Fruit fly (Drosophila melanogaster) whole organism, embryonic: ENCODE results near the gene CG14340.

ENCODE experiments used
- ATbp ChIP-seq: fragments of 200-800 bp; sonication (Bioruptor generic); optimal IDR thresholded peaks from 2 replicates; lab custom pipeline; 2017; ENCODE audit warnings: missing biosample characterization, mild to moderate bottlenecking, missing genetic modification characterization, missing genetic modification reagents
- Ada2b ChIP-seq: fragments of 200-800 bp; sonication (Bioruptor generic); IDR thresholded peaks from 2 replicates; pipeline ENCODE4 v1.3.6; 2022; ENCODE audit warnings: missing biosample characterization, missing genetic modification characterization
- Atf-2 ChIP-seq: fragments of 200-800 bp; sonication (Bioruptor generic); optimal IDR thresholded peaks from 2 replicates; lab custom pipeline; 2016; ENCODE audit warnings: missing biosample characterization, missing genetic modification characterization
- BtbVII ChIP-seq: fragments of 200-800 bp; sonication (Bioruptor generic); optimal IDR thresholded peaks from 3 replicates; lab custom pipeline; 2017; ENCODE audit warnings: missing biosample characterization, mild to moderate bottlenecking, missing genetic modification characterization
- CG10565 ChIP-seq: fragments of 200-800 bp; sonication (Bioruptor generic); optimal IDR thresholded peaks from 3 replicates; lab custom pipeline; 2016; ENCODE audit warnings: missing biosample characterization, mild to moderate bottlenecking, missing genetic modification characterization
- CG12071 ChIP-seq: fragments of 200-800 bp; sonication (Bioruptor generic); optimal IDR thresholded peaks from 3 replicates; lab custom pipeline; 2018; ENCODE audit warnings: missing biosample characterization, mild to moderate bottlenecking, missing genetic modification characterization
- CG12155 ChIP-seq: fragments of 200-800 bp; sonication (Bioruptor generic); optimal IDR thresholded peaks from 3 replicates; lab custom pipeline; 2016; ENCODE audit warnings: missing biosample characterization, missing genetic modification characterization
- CG12659 ChIP-seq: fragments of 200-800 bp; sonication (Bioruptor generic); optimal IDR thresholded peaks from 3 replicates; lab custom pipeline; 2017; ENCODE audit warnings: mild to moderate bottlenecking, missing biosample characterization, missing genetic modification reagents, missing genetic modification characterization
- CG14710 ChIP-seq: fragments of 200-800 bp; sonication (Bioruptor generic); optimal IDR thresholded peaks from 3 replicates; lab custom pipeline; 2019; ENCODE audit warnings: missing biosample characterization, mild to moderate bottlenecking, missing genetic modification characterization, moderate library complexity
- CG15269 ChIP-seq: fragments of 200-800 bp; sonication (Bioruptor generic); optimal IDR thresholded peaks from 2 replicates; lab custom pipeline; 2018; ENCODE audit warnings: missing biosample characterization, mild to moderate bottlenecking, missing genetic modification characterization, moderate library complexity
- CG2712 ChIP-seq: fragments of 200-800 bp; optimal IDR thresholded peaks from 3 replicates; lab custom pipeline; 2019; ENCODE audit warnings: missing biosample characterization, mild to moderate bottlenecking, missing genetic modification characterization, moderate library complexity
- CG32532 ChIP-seq: fragments of 200-800 bp; sonication (Bioruptor generic); IDR thresholded peaks from 2 replicates; pipeline ENCODE4 v1.3.6; 2022; ENCODE audit warnings: missing biosample characterization, missing genetic modification characterization
- CG3407 ChIP-seq: fragments of 200-800 bp; sonication (Bioruptor generic); optimal IDR thresholded peaks from 2 replicates; lab custom pipeline; 2018; ENCODE audit warnings: missing biosample characterization, mild to moderate bottlenecking, missing genetic modification characterization
- CG34376 ChIP-seq: fragments of 200-800 bp; sonication (Bioruptor generic); optimal IDR thresholded peaks from 2 replicates; lab custom pipeline; 2018; ENCODE audit warnings: missing biosample characterization, mild to moderate bottlenecking, missing genetic modification characterization
- CG3726 ChIP-seq: fragments of 200-800 bp; sonication (Bioruptor generic); IDR thresholded peaks from 3 replicates; pipeline ENCODE4, ENCODE4 v1.3.6; 2022; ENCODE audit warnings: missing biosample characterization, missing genetic modification characterization
- CG4617 ChIP-seq: fragments of 200-800 bp; sonication (Bioruptor generic); optimal IDR thresholded peaks from 3 replicates; lab custom pipeline; 2016; ENCODE audit warnings: missing biosample characterization, missing genetic modification characterization, borderline replicate concordance
- CG6765 ChIP-seq: fragments of 200-800 bp; sonication (Bioruptor generic); optimal IDR thresholded peaks from 3 replicates; lab custom pipeline; 2017; ENCODE audit warnings: missing biosample characterization, mild to moderate bottlenecking, missing genetic modification characterization
- CG9727 ChIP-seq: fragments of 200-800 bp; sonication (Bioruptor generic); optimal IDR thresholded peaks from 3 replicates; lab custom pipeline; 2017; ENCODE audit warnings: missing biosample characterization, mild to moderate bottlenecking, missing genetic modification characterization
- CG9797 ChIP-seq: fragments of 200-800 bp; sonication (Bioruptor generic); optimal IDR thresholded peaks from 3 replicates; lab custom pipeline; 2018; ENCODE audit warnings: missing biosample characterization, mild to moderate bottlenecking, missing genetic modification characterization
- D19B ChIP-seq: fragments of 200-800 bp; sonication (Bioruptor generic); optimal IDR thresholded peaks from 2 replicates; lab custom pipeline; 2017; ENCODE audit warnings: missing biosample characterization, mild to moderate bottlenecking, missing genetic modification characterization
- HHEX ChIP-seq: fragments of 200-800 bp; sonication (Bioruptor generic); optimal IDR thresholded peaks from 3 replicates; lab custom pipeline; 2017; ENCODE audit warnings: missing biosample characterization, mild to moderate bottlenecking, missing genetic modification characterization, missing genetic modification reagents
- Hmx ChIP-seq: fragments of 200-800 bp; sonication (Bioruptor generic); optimal IDR thresholded peaks from 2 replicates; lab custom pipeline; 2016; ENCODE audit warnings: missing biosample characterization, missing genetic modification characterization
- Hr39 ChIP-seq: fragments of >200 bp; optimal IDR thresholded peaks from 2 replicates; lab custom pipeline; 2017
- MESR4 ChIP-seq: fragments of 200-800 bp; sonication (Bioruptor generic); optimal IDR thresholded peaks from 2 replicates; lab custom pipeline; 2018; ENCODE audit warnings: missing biosample characterization, mild to moderate bottlenecking, missing genetic modification characterization, moderate library complexity
- NfI ChIP-seq: fragments of 200-800 bp; sonication (Bioruptor generic); optimal IDR thresholded peaks from 3 replicates; lab custom pipeline; 2018; ENCODE audit warnings: missing biosample characterization, mild to moderate bottlenecking, missing genetic modification characterization, moderate library complexity
- Rfx ChIP-seq: fragments of 200-800 bp; sonication (Bioruptor generic); IDR thresholded peaks from 2 replicates; pipeline ENCODE4 v1.3.6; 2022; ENCODE audit warnings: missing biosample characterization, missing genetic modification characterization
- abd-A ChIP-seq: fragments of 200-800 bp; sonication (Bioruptor generic); optimal IDR thresholded peaks from 3 replicates; lab custom pipeline; 2019; ENCODE audit warnings: missing biosample characterization, mild to moderate bottlenecking, missing genetic modification characterization, moderate library complexity
- al ChIP-seq: fragments of 200-800 bp; sonication (Bioruptor generic); IDR thresholded peaks from 2 replicates; pipeline ENCODE4 v1.3.6; 2022; ENCODE audit warnings: missing biosample characterization, missing genetic modification characterization
- aop ChIP-seq: fragments of 200-800 bp; sonication (Bioruptor generic); IDR thresholded peaks from 2 replicates; pipeline ENCODE4 v1.3.6; 2022; ENCODE audit warnings: missing biosample characterization, missing genetic modification characterization
- ap ChIP-seq: fragments of 200-800 bp; sonication (Bioruptor generic); IDR thresholded peaks from 2 replicates; pipeline ENCODE4 v1.3.6; 2022; ENCODE audit warnings: missing biosample characterization, missing genetic modification characterization
- ara ChIP-seq: fragments of 200-800 bp; sonication (Bioruptor generic); IDR thresholded peaks from 2 replicates; pipeline ENCODE4 v1.3.6; 2022; ENCODE audit warnings: missing biosample characterization, missing genetic modification characterization
- bab2 ChIP-seq: fragments of 200-800 bp; sonication (Bioruptor generic); optimal IDR thresholded peaks from 2 replicates; lab custom pipeline; 2016; ENCODE audit warnings: missing biosample characterization, missing genetic modification characterization
- bigmax ChIP-seq: fragments of 200-800 bp; sonication (Bioruptor generic); optimal IDR thresholded peaks from 2 replicates; lab custom pipeline; 2018; ENCODE audit warnings: missing biosample characterization, mild to moderate bottlenecking, missing genetic modification characterization
- btn ChIP-seq: fragments of 200-800 bp; sonication (Bioruptor generic); optimal IDR thresholded peaks from 2 replicates; lab custom pipeline; 2016; ENCODE audit warnings: missing biosample characterization, missing genetic modification characterization
- ci ChIP-seq: fragments of 200-800 bp; sonication (Bioruptor generic); IDR thresholded peaks from 3 replicates; pipeline ENCODE4 v1.3.6; 2022; ENCODE audit warnings: missing biosample characterization, missing genetic modification characterization
- dimm ChIP-seq: fragments of 200-800 bp; sonication (Bioruptor generic); IDR thresholded peaks from 2 replicates; pipeline ENCODE4 v1.3.6; 2022; ENCODE audit warnings: missing biosample characterization, missing genetic modification characterization
- ems ChIP-seq: fragments of 200-800 bp; sonication (Bioruptor generic); optimal IDR thresholded peaks from 3 replicates; lab custom pipeline; 2016; ENCODE audit warnings: missing biosample characterization, missing genetic modification characterization
- eve ChIP-seq, 2 experiments: fragments of >200 bp; optimal IDR thresholded peaks; 2 replicates each; lab custom pipeline; 2017; ENCODE audit warnings: missing biosample characterization in 2 of 2, missing genetic modification characterization in 2 of 2
- fu2 ChIP-seq: fragments of 200-800 bp; sonication (Bioruptor generic); optimal IDR thresholded peaks from 2 replicates; lab custom pipeline; 2016; ENCODE audit warnings: missing biosample characterization, missing genetic modification characterization
- gcm ChIP-seq: fragments of 200-800 bp; sonication (Bioruptor generic); optimal IDR thresholded peaks from 2 replicates; lab custom pipeline; 2019; ENCODE audit warnings: missing biosample characterization, mild to moderate bottlenecking, missing genetic modification characterization, moderate library complexity
- grau ChIP-seq: fragments of 200-800 bp; optimal IDR thresholded peaks from 3 replicates; lab custom pipeline; 2019; ENCODE audit warnings: missing biosample characterization, mild to moderate bottlenecking, missing genetic modification characterization, moderate library complexity
- kay ChIP-seq: fragments of 200-800 bp; sonication (Bioruptor generic); optimal IDR thresholded peaks from 2 replicates; lab custom pipeline; 2016; ENCODE audit warnings: missing biosample characterization, missing genetic modification characterization
- klu ChIP-seq: fragments of 200-800 bp; sonication (Bioruptor generic); IDR thresholded peaks from 2 replicates; pipeline ENCODE4 v1.3.6; 2022; ENCODE audit warnings: missing biosample characterization, missing genetic modification characterization
- prd ChIP-seq, 3 experiments: fragments of >200 bp in 2 of 3; fragments of 200-800 bp in 1 of 3; sonication (Bioruptor generic) in 1 of 3; optimal IDR thresholded peaks in 2 of 3; IDR thresholded peaks in 1 of 3; 2 replicates in 2 of 3; 3 replicates in 1 of 3; pipeline versions ENCODE4 v1.3.6 to Lab custom; 2017 to 2022; ENCODE audit warnings: missing biosample characterization in 1 of 3, missing genetic modification characterization in 1 of 3
- sim ChIP-seq: fragments of 200-800 bp; sonication (Bioruptor generic); IDR thresholded peaks from 2 replicates; pipeline ENCODE4 v1.3.6; 2022; ENCODE audit warnings: missing biosample characterization, missing genetic modification characterization
- tll ChIP-seq, 2 experiments: fragments of 200-800 bp in 1 of 2; fragments of >200 bp in 1 of 2; sonication (Bioruptor generic) in 1 of 2; optimal IDR thresholded peaks; 2 replicates each; lab custom pipeline; 2017 to 2019; ENCODE audit warnings: missing biosample characterization in 2 of 2, missing genetic modification characterization in 2 of 2, mild to moderate bottlenecking in 1 of 2, moderate library complexity in 1 of 2
- ttk ChIP-seq: fragments of 200-800 bp; sonication (Bioruptor generic); IDR thresholded peaks from 2 replicates; pipeline ENCODE4 v2.1.2; 2022; ENCODE audit warnings: missing biosample characterization, missing genetic modification characterization
- tx ChIP-seq: fragments of 200-800 bp; sonication (Bioruptor generic); optimal IDR thresholded peaks from 2 replicates; lab custom pipeline; 2016; ENCODE audit warnings: missing biosample characterization, missing genetic modification characterization

Gene CG14340

dm6 chr2L:1118880-1119809, 6.4 kb downstream of the CG14340 start (continued):
- TF ChIP-seq Rfx (GFP tag; lab: Robert Waterston, UW) (peak; percentile 84), Atf-2 (peak; percentile 57), al (peak; percentile 81), CG14710 (tag; lab: Kevin White, UChicago) (peak; percentile 23), abd-A (tag; lab: Kevin White, UChicago) (no peak), bigmax (GFP tag; lab: Kevin White, UChicago) (no peak), BtbVII (GFP tag; lab: Kevin White, UChicago) (peak; percentile 77), gcm (GFP tag; lab: Kevin White, UChicago) (peak; percentile 52), tx (GFP tag; lab: Kevin White, UChicago) (peak; percentile 59), sim (GFP tag; lab: Robert Waterston, UW) (no peak), CG9797 (GFP tag; lab: Kevin White, UChicago) (no peak), NfI (GFP tag; lab: Kevin White, UChicago) (peak; percentile 55), CG3407 (GFP tag; lab: Kevin White, UChicago) (peak; percentile 21), CG4617 (GFP tag; lab: Kevin White, UChicago) (peak; percentile 39), ci (GFP tag; lab: Robert Waterston, UW) (peak; percentile 71; the same call in 2 of the 3 replicates), CG15269 (tag; lab: Kevin White, UChicago) (peak; percentile 76), D19B (GFP tag; lab: Kevin White, UChicago) (peak; percentile 99), ATbp (GFP tag; lab: Kevin White, UChicago) (peak; percentile 49), bab2 (GFP tag; lab: Kevin White, UChicago) (peak; percentile 51), ara (peak; percentile 36; the same call in 1 of the 2 replicates), fu2 (peak; percentile 65), CG34376 (GFP tag; lab: Kevin White, UChicago) (peak; percentile 55), eve (GFP tag; optimal IDR thresholded peaks at IDR 0.05; lab: Kevin White, UChicago) (no peak), ap (GFP tag; lab: Robert Waterston, UW) (peak; percentile 82), CG3726 (0 out of 3 replicates have a peak, but pooled peaks have one; percentile 55), CG2712 (tag; lab: Kevin White, UChicago) (peak; percentile 65), Ada2b (peak; percentile 84), CG12659 (GFP tag; lab: Kevin White, UChicago) (peak; percentile 65), CG12071 (GFP tag; lab: Kevin White, UChicago) (peak; percentile 15), MESR4 (GFP tag; lab: Kevin White, UChicago) (no peak), aop (no peak), ems (GFP tag; lab: Kevin White, UChicago) (peak; percentile 59), CG9727 (GFP tag; lab: Kevin White, UChicago) (peak; percentile 84), CG12155 (peak; percentile 85), prd (optimal IDR thresholded peaks at IDR 0.05; lab: Kevin White, UChicago) (no peak), prd (GFP tag; IDR thresholded peaks at IDR 0.05; lab: Robert Waterston, UW) (peak; percentile 88), Hr39 (no peak), CG6765 (GFP tag; lab: Kevin White, UChicago) (peak; percentile 45), kay (peak; percentile 61), HHEX (peak; percentile 65), tll (GFP tag; optimal IDR thresholded peaks at IDR 0.05; lab: Kevin White, UChicago) (no peak), dimm (GFP tag; lab: Robert Waterston, UW) (no peak), btn (GFP tag; lab: Kevin White, UChicago) (no peak), CG10565 (GFP tag; lab: Kevin White, UChicago) (no peak), grau (tag; lab: Kevin White, UChicago) (peak; percentile 78), Hmx (GFP tag; lab: Kevin White, UChicago) (peak; percentile 6), klu (GFP tag; lab: Robert Waterston, UW) (peak; percentile 44), CG32532 (GFP tag; lab: Robert Waterston, UW) (peak; percentile 83), ttk (peak; percentile 30; the same call in 1 of the 2 replicates)
